Fruit fly (Drosophila melanogaster): Measurements from ENCODE around the gene lsn.

Gene lsn

DNA sequence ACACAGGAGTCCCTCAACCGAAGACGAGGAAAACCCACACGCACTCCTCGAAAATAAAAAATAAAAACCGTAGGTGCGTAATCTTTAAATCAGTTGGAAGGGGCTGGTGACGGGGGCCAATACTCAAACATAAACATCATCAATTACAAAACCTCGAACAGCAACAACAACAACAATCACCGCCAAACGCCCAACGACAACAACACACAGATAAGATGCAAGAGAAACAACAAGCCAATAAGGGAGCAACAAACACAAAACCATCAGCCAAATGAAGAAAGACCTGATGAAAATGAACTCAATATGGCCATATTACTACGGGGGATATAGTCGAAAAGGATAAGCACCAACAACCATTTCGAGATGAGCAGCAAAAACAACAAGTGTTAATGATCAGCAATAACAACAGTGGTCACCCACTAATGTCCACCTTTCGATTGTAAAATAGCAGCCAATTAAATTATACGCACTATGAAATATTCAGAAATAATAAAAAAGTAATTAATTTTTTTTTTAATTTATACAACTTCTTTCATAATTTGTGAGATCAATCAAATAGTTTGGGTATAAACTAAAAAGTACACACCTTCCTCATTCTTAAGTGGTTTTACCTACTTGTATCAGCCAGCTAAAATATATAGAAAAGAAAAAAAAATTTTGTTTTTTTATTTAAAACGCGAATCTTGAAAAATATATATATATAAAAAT is 41.1 kb upstream of the lsn start (continued):
- TF ChIP-seq hb (GFP tag; IDR thresholded peaks at IDR 0.05; ENCODE audit: partially characterized antibody) (no peak), oc (tag; optimal IDR thresholded peaks at IDR 0.05) (no peak), Hey (tag; optimal IDR thresholded peaks at IDR 0.05) (no peak), TFAM (GFP tag; optimal IDR thresholded peaks at IDR 0.05) (no peak), unpg (GFP tag; optimal IDR thresholded peaks at IDR 0.05) (no peak), Ssrp (tag; optimal IDR thresholded peaks at IDR 0.05) (no peak), Hand (GFP tag; optimal IDR thresholded peaks at IDR 0.05) (no peak), Kr (GFP tag; optimal IDR thresholded peaks at IDR 0.05) (no peak), crol (GFP tag; IDR thresholded peaks at IDR 0.05) (no peak), lmd (GFP tag; IDR thresholded peaks at IDR 0.05) (no peak), CG9876 (GFP tag; optimal IDR thresholded peaks at IDR 0.05) (no peak), E2f2 (GFP tag; IDR thresholded peaks at IDR 0.05) (no peak), ind (GFP tag; optimal IDR thresholded peaks at IDR 0.05) (peak; percentile 4), CG2889 (GFP tag; IDR thresholded peaks at IDR 0.05) (no peak), CG8924 (tag; optimal IDR thresholded peaks at IDR 0.05) (peak; percentile 42), CG10565 (GFP tag; optimal IDR thresholded peaks at IDR 0.05) (no peak), dmrt11E (tag; optimal IDR thresholded peaks at IDR 0.05) (peak; percentile 67), nmo (GFP tag; optimal IDR thresholded peaks at IDR 0.05) (peak; percentile 37), sim (GFP tag; IDR thresholded peaks at IDR 0.05) (no peak), CG9609 (GFP tag; optimal IDR thresholded peaks at IDR 0.05) (no peak), caup (GFP tag; optimal IDR thresholded peaks at IDR 0.05; ENCODE audit: severe bottlenecking) (no peak), D19A (tag; optimal IDR thresholded peaks at IDR 0.05) (peak; percentile 60), stwl (tag; optimal IDR thresholded peaks at IDR 0.05) (peak; percentile 3), CG5953 (GFP tag; IDR thresholded peaks at IDR 0.05) (no peak), CG4424 (GFP tag; optimal IDR thresholded peaks at IDR 0.05) (peak; percentile 68), sqz (GFP tag; optimal IDR thresholded peaks at IDR 0.05) (peak; percentile 37), CG13296 (GFP tag; optimal IDR thresholded peaks at IDR 0.05) (peak; percentile 29), D19B (GFP tag; optimal IDR thresholded peaks at IDR 0.05) (no peak), pan (optimal IDR thresholded peaks at IDR 0.05) (no peak), pan (GFP tag; optimal IDR thresholded peaks at IDR 0.05 in 1 of 2, IDR thresholded peaks at IDR 0.05 in 1 of 2) (no peak), CG8765 (GFP tag; IDR thresholded peaks at IDR 0.05) (no peak), CG15696 (tag; optimal IDR thresholded peaks at IDR 0.05) (peak; percentile 83), B-H2 (GFP tag; optimal IDR thresholded peaks at IDR 0.05) (no peak), peb (GFP tag; IDR thresholded peaks at IDR 0.05) (no peak), CG8359 (GFP tag; optimal IDR thresholded peaks at IDR 0.05; ENCODE audit: borderline replicate concordance) (no peak), Med (GFP tag) (peak; percentile 20), btn (GFP tag; optimal IDR thresholded peaks at IDR 0.05) (no peak), Dbx (GFP tag; IDR thresholded peaks at IDR 0.05) (no peak), CG1603 (tag; optimal IDR thresholded peaks at IDR 0.05) (no peak), Atf3 (GFP tag; optimal IDR thresholded peaks at IDR 0.05) (no peak), CG15514 (GFP tag; optimal IDR thresholded peaks at IDR 0.05) (no peak), lola (GFP tag; optimal IDR thresholded peaks at IDR 0.05) (peak in 1 of 3 experiments; percentile 54), CG7357 (GFP tag; IDR thresholded peaks at IDR 0.05) (no peak), CG2678 (tag; optimal IDR thresholded peaks at IDR 0.05) (peak; percentile 61), nerfin-1 (tag; optimal IDR thresholded peaks at IDR 0.05) (no peak), CG10274 (GFP tag; optimal IDR thresholded peaks at IDR 0.05) (no peak), pfk (GFP tag; optimal IDR thresholded peaks at IDR 0.05) (no peak), CG18764 (GFP tag; optimal IDR thresholded peaks at IDR 0.05) (no peak), her (GFP tag; optimal IDR thresholded peaks at IDR 0.05) (no peak), CG1602 (GFP tag; optimal IDR thresholded peaks at IDR 0.05) (peak; percentile 13)
